Worm (Caenorhabditis elegans) whole organism, L4 larva: ENCODE measurements around the gene VF13D12L.3.

Experiments
- D1046.2 ChIP-seq: fragments of 200-800 bp; sonication (Bioruptor generic); IDR thresholded peaks from 2 replicates; pipeline ENCODE4 v1.3.6; 2022; ENCODE audit warnings: missing genetic modification characterization, missing compliant biosample characterization
- F26F4.8 ChIP-seq: fragments of 200-800 bp; sonication (Bioruptor generic); conservative IDR thresholded peaks from 2 replicates; pipeline ENCODE4 v1.3.6; 2022; ENCODE audit warnings: missing genetic modification characterization, missing compliant biosample characterization
- F37D6.2 ChIP-seq: sonication (generic microtip); optimal IDR thresholded peaks from 2 replicates; lab custom pipeline; 2016; ENCODE audit warnings: mild to moderate bottlenecking, missing genetic modification characterization, missing compliant biosample characterization
- T20F7.1 ChIP-seq: fragments of 200-800 bp; sonication (Bioruptor generic); optimal IDR thresholded peaks from 2 replicates; lab custom pipeline; 2018; ENCODE audit warnings: mild to moderate bottlenecking, missing genetic modification characterization, missing compliant biosample characterization
- T26A8.4 ChIP-seq: fragments of 200-800 bp; sonication (Bioruptor generic); IDR thresholded peaks from 2 replicates; pipeline ENCODE4 v1.3.6; 2022; ENCODE audit warnings: missing genetic modification characterization, missing compliant biosample characterization
- Y105C5A.15 ChIP-seq: fragments of 200-800 bp; sonication (Bioruptor generic); IDR thresholded peaks from 2 replicates; pipeline ENCODE4 v1.3.6; 2022; ENCODE audit warnings: missing genetic modification characterization, missing compliant biosample characterization
- Y75B8A.6 ChIP-seq: fragments of 200-800 bp; sonication (Bioruptor generic); IDR thresholded peaks from 2 replicates; pipeline ENCODE4 v1.3.6; 2022; ENCODE audit warnings: missing genetic modification reagents, missing genetic modification characterization, missing compliant biosample characterization
- ama-1 ChIP-seq: fragments of 150-350 bp; optimal IDR thresholded peaks from 2 replicates; lab custom pipeline; 2014; ENCODE audit warnings: inconsistent platforms, mixed read lengths
- ceh-20 ChIP-seq: fragments of 200-800 bp; sonication (Bioruptor generic); IDR thresholded peaks from 2 replicates; pipeline ENCODE4 v1.3.6; 2022; ENCODE audit warnings: missing genetic modification reagents, missing genetic modification characterization, missing compliant biosample characterization
- ceh-28 ChIP-seq: fragments of 150-350 bp; optimal IDR thresholded peaks from 2 replicates; lab custom pipeline; 2014; ENCODE audit warnings: missing biosample characterization, missing genetic modification reagents, missing genetic modification characterization
- ceh-62 ChIP-seq: sonication (generic microtip); optimal IDR thresholded peaks from 2 replicates; lab custom pipeline; 2017; ENCODE audit warnings: missing biosample characterization, missing genetic modification characterization
- ces-1 ChIP-seq: fragments of 150-350 bp; sonication (generic microtip); optimal IDR thresholded peaks from 4 replicates; lab custom pipeline; 2014; ENCODE audit warnings: missing biosample characterization, missing genetic modification reagents, missing genetic modification characterization
- cey-2 ChIP-seq: sonication (generic microtip); optimal IDR thresholded peaks from 3 replicates; lab custom pipeline; 2017; ENCODE audit warnings: missing genetic modification characterization, mild to moderate bottlenecking, missing compliant biosample characterization, antibody characterized with exemption, borderline replicate concordance; ENCODE audit not compliant: insufficient read depth
- daf-12 ChIP-seq: fragments of 150-350 bp; optimal IDR thresholded peaks from 2 replicates; lab custom pipeline; 2014; ENCODE audit warnings: missing biosample characterization, missing genetic modification reagents, missing genetic modification characterization
- dmd-6 ChIP-seq: fragments of 200-800 bp; sonication (Bioruptor generic); IDR thresholded peaks from 2 replicates; pipeline ENCODE4 v1.3.6; 2022; ENCODE audit warnings: missing genetic modification reagents, missing genetic modification characterization, missing compliant biosample characterization
- dmd-9 ChIP-seq: fragments of 200-800 bp; sonication (Bioruptor generic); IDR thresholded peaks from 2 replicates; pipeline ENCODE4 v1.3.6; 2022; ENCODE audit warnings: missing genetic modification reagents, missing genetic modification characterization, missing compliant biosample characterization
- duxl-1 ChIP-seq: sonication (generic microtip); optimal IDR thresholded peaks from 2 replicates; lab custom pipeline; 2016; ENCODE audit warnings: mild to moderate bottlenecking, missing genetic modification characterization, moderate library complexity, missing compliant biosample characterization; ENCODE audit not compliant: poor library complexity
- dve-1 ChIP-seq: sonication (generic microtip); optimal IDR thresholded peaks from 2 replicates; lab custom pipeline; 2017; ENCODE audit warnings: antibody characterized with exemption, mild to moderate bottlenecking, missing genetic modification characterization, missing compliant biosample characterization; ENCODE audit not compliant: insufficient read depth
- fkh-10 ChIP-seq: fragments of 150-350 bp; optimal IDR thresholded peaks from 2 replicates; lab custom pipeline; 2014; ENCODE audit warnings: missing biosample characterization, missing genetic modification reagents, missing genetic modification characterization
- fos-1 ChIP-seq: fragments of 150-350 bp; optimal IDR thresholded peaks from 2 replicates; lab custom pipeline; 2014; ENCODE audit warnings: missing biosample characterization, missing genetic modification characterization
- hlh-30 ChIP-seq: sonication (generic microtip); optimal IDR thresholded peaks from 2 replicates; lab custom pipeline; 2017; ENCODE audit warnings: antibody characterized with exemption, mild to moderate bottlenecking, missing genetic modification characterization, missing compliant biosample characterization; ENCODE audit not compliant: insufficient read depth
- jun-1 ChIP-seq: fragments of 150-350 bp; optimal IDR thresholded peaks from 2 replicates; lab custom pipeline; 2014; ENCODE audit warnings: missing biosample characterization, missing genetic modification reagents, missing genetic modification characterization
- lim-7 ChIP-seq: fragments of 200-800 bp; sonication (Bioruptor generic); IDR thresholded peaks from 2 replicates; pipeline ENCODE4 v1.3.6; 2022; ENCODE audit warnings: missing genetic modification characterization, missing compliant biosample characterization
- lin-15B ChIP-seq: fragments of 150-350 bp; sonication (generic microtip); optimal IDR thresholded peaks from 3 replicates; lab custom pipeline; 2014; ENCODE audit warnings: missing biosample characterization, missing genetic modification characterization
- lin-29 ChIP-seq: fragments of 200-800 bp; sonication (Bioruptor generic); IDR thresholded peaks from 2 replicates; pipeline ENCODE4 v1.3.6; 2022; ENCODE audit warnings: missing genetic modification reagents, missing genetic modification characterization, missing compliant biosample characterization
- lin-39 ChIP-seq: fragments of 150-350 bp; optimal IDR thresholded peaks from 2 replicates; lab custom pipeline; 2014; ENCODE audit warnings: missing biosample characterization, missing genetic modification reagents, missing genetic modification characterization
- lsy-2 ChIP-seq, 2 experiments: fragments of 150-350 bp in 1 of 2; sonication (generic microtip) in 1 of 2; optimal IDR thresholded peaks; 2 replicates each; lab custom pipeline; 2014 to 2017; ENCODE audit warnings: missing biosample characterization in 2 of 2, missing genetic modification characterization in 2 of 2
- madf-5 ChIP-seq, 2 experiments: fragments of 200-800 bp; sonication (Bioruptor generic); IDR thresholded peaks; 2 replicates each; pipeline ENCODE4 v1.3.6; 2022; ENCODE audit warnings: missing compliant biosample characterization in 2 of 2, missing genetic modification characterization in 2 of 2
- mep-1 ChIP-seq: fragments of 150-350 bp; sonication (generic microtip); optimal IDR thresholded peaks from 3 replicates; lab custom pipeline; 2014; ENCODE audit warnings: missing biosample characterization, missing genetic modification characterization
- mes-2 ChIP-seq: sonication (generic microtip); optimal IDR thresholded peaks from 2 replicates; lab custom pipeline; 2016; ENCODE audit warnings: missing genotype, mild to moderate bottlenecking, missing genetic modification characterization, missing compliant biosample characterization; ENCODE audit not compliant: poor library complexity, severe bottlenecking
- mxl-2 ChIP-seq: fragments of 200-800 bp; sonication (Bioruptor generic); conservative IDR thresholded peaks from 2 replicates; pipeline ENCODE4 v1.3.6; 2022; ENCODE audit warnings: missing genetic modification reagents, missing genetic modification characterization, missing compliant biosample characterization
- mxl-3 ChIP-seq: fragments of 200-800 bp; sonication (Bioruptor generic); optimal IDR thresholded peaks from 2 replicates; lab custom pipeline; 2018; ENCODE audit warnings: mild to moderate bottlenecking, missing genetic modification characterization, missing compliant biosample characterization
- nhr-10 ChIP-seq: fragments of 150-350 bp; optimal IDR thresholded peaks from 2 replicates; lab custom pipeline; 2014; ENCODE audit warnings: missing biosample characterization, missing genetic modification characterization
- nhr-42 ChIP-seq: fragments of 200-800 bp; sonication (Bioruptor generic); IDR thresholded peaks from 2 replicates; pipeline ENCODE4 v1.3.6; 2022; ENCODE audit warnings: missing genetic modification characterization, missing compliant biosample characterization
- nhr-6 ChIP-seq: fragments of 150-350 bp; optimal IDR thresholded peaks from 2 replicates; lab custom pipeline; 2014; ENCODE audit warnings: missing biosample characterization, missing genetic modification characterization
- nhr-76 ChIP-seq: fragments of 150-350 bp; optimal IDR thresholded peaks from 2 replicates; lab custom pipeline; 2014; ENCODE audit warnings: missing biosample characterization, missing genetic modification characterization
- pha-4 ChIP-seq, 2 experiments: fragments of 150-350 bp in 1 of 2; fragments of 200-800 bp in 1 of 2; sonication (Bioruptor generic) in 1 of 2; IDR thresholded peaks in 1 of 2; optimal IDR thresholded peaks in 1 of 2; 2 replicates each; pipeline versions ENCODE4 v1.3.6 to Lab custom; 2014 to 2022; ENCODE audit warnings: missing genetic modification characterization in 2 of 2, missing genetic modification reagents in 2 of 2, missing biosample characterization in 1 of 2, missing compliant biosample characterization in 1 of 2
- php-3 ChIP-seq: fragments of 200-800 bp; sonication (Bioruptor generic); IDR thresholded peaks from 2 replicates; pipeline ENCODE4 v1.3.6; 2022; ENCODE audit warnings: missing genetic modification reagents, missing genetic modification characterization, missing compliant biosample characterization
- rbr-2 ChIP-seq: sonication (generic microtip); optimal IDR thresholded peaks from 2 replicates; lab custom pipeline; 2016; ENCODE audit warnings: missing genotype, missing genetic modification characterization, missing compliant biosample characterization
- sdz-12 ChIP-seq: fragments of 200-800 bp; sonication (Bioruptor generic); optimal IDR thresholded peaks from 2 replicates; lab custom pipeline; 2018; ENCODE audit warnings: mild to moderate bottlenecking, missing genetic modification characterization, missing compliant biosample characterization
- set-16 ChIP-seq: fragments of 200-800 bp; sonication (Bioruptor generic); IDR thresholded peaks from 2 replicates; pipeline ENCODE4 v1.3.6; 2022; ENCODE audit warnings: missing genetic modification reagents, missing genetic modification characterization, missing compliant biosample characterization
- skn-1 ChIP-seq: fragments of 150-350 bp; optimal IDR thresholded peaks from 2 replicates; lab custom pipeline; 2014; ENCODE audit warnings: missing biosample characterization, missing genetic modification characterization
- spr-3 ChIP-seq: fragments of 200-800 bp; sonication (Bioruptor generic); optimal IDR thresholded peaks from 2 replicates; lab custom pipeline; 2018; ENCODE audit warnings: mild to moderate bottlenecking, missing genetic modification characterization, missing compliant biosample characterization
- unc-62 ChIP-seq, 3 experiments: fragments of 150-350 bp in 1 of 3; sonication (generic microtip); optimal IDR thresholded peaks in 2 of 3; peaks in 1 of 3; 1 replicate in 1 of 3; 2 replicates in 2 of 3; lab custom pipeline; 2014 to 2017; ENCODE audit warnings: missing biosample characterization in 3 of 3, missing genetic modification characterization in 3 of 3, missing genetic modification reagents in 3 of 3, missing genotype in 1 of 3
- zag-1 ChIP-seq: fragments of 150-350 bp; optimal IDR thresholded peaks from 2 replicates; lab custom pipeline; 2014; ENCODE audit warnings: missing biosample characterization, missing genetic modification characterization

VF13D12L.3 gene

DNA sequence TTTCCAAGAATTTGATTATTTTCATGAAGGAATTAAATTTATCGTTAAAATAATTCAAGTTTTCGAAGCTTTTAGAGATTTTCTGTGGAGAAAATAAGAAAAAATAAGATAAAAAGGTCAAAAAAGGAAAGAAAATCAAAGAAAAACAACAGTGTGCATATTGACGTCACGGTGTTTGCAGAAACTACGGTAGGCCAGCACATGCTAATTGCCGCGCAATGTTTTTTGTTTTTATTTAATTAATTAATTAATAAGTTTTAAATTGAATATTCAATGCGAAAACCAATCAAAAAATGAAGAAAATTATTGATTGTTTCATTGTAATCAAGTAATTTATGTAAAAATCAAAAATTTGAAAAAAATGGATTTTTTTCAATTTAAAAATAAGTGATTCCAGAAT lies 42.1 kb downstream of the VF13D12L.3 start (continued):
- TF ChIP-seq fos-1 (tag; lab: Kevin White, UChicago) = no peak
- TF ChIP-seq zag-1 = no peak
- TF ChIP-seq mes-2 (tag; lab: Kevin White, UChicago) = peak; percentile 15

- no peak for TF ChIP-seq lin-39 (tag; lab: Kevin White, UChicago)
- no peak for TF ChIP-seq sdz-12 (GFP tag; lab: Kevin White, UChicago)
- TF ChIP-seq ceh-20 (GFP tag; lab: Robert Waterston, UW) = no peak
- TF ChIP-seq ama-1 = no peak
- TF ChIP-seq zag-1 = no peak
- no peak for TF ChIP-seq lin-15B (tag; lab: Kevin White, UChicago)
- TF ChIP-seq daf-12 (tag; lab: Kevin White, UChicago) = no peak
- TF ChIP-seq rbr-2 (tag; lab: Kevin White, UChicago) = no peak
- no peak for TF ChIP-seq ceh-62 (tag; lab: Kevin White, UChicago)
- TF ChIP-seq mxl-3 (GFP tag; lab: Kevin White, UChicago) = no peak
- no peak for TF ChIP-seq nhr-76 (tag; lab: Kevin White, UChicago)
- TF ChIP-seq hlh-30 (tag; lab: Kevin White, UChicago) = no peak
- TF ChIP-seq skn-1 (tag; lab: Kevin White, UChicago) = no peak
- no peak for TF ChIP-seq lim-7 (GFP tag; lab: Robert Waterston, UW)
- TF ChIP-seq unc-62 (GFP tag; optimal IDR thresholded peaks at IDR 0.05 in 1 of 2; lab: Kevin White, UChicago) = no peak
- no peak for TF ChIP-seq unc-62 (tag; optimal IDR thresholded peaks at IDR 0.05; lab: Kevin White, UChicago)
- peak; percentile 2 for TF ChIP-seq ceh-28 (tag; lab: Kevin White, UChicago)
- TF ChIP-seq madf-5 (GFP tag; IDR thresholded peaks at IDR 0.05; lab: Robert Waterston, UW) = no peak
- no peak for TF ChIP-seq F37D6.2 (tag; lab: Kevin White, UChicago)
- TF ChIP-seq Y75B8A.6 (GFP tag; lab: Robert Waterston, UW) = no peak
- 0 out of 2 replicates have a peak, but pooled peaks have one; percentile 23 for TF ChIP-seq pha-4 (GFP tag; IDR thresholded peaks at IDR 0.05; lab: Robert Waterston, UW)
- no peak for TF ChIP-seq pha-4 (tag; optimal IDR thresholded peaks at IDR 0.05; lab: Kevin White, UChicago)
- no peak for TF ChIP-seq T20F7.1 (GFP tag; lab: Kevin White, UChicago)
- no peak for TF ChIP-seq fkh-10
- no peak for TF ChIP-seq lin-29 (GFP tag; lab: Robert Waterston, UW)
- TF ChIP-seq lsy-2 (tag; optimal IDR thresholded peaks at IDR 0.05; lab: Kevin White, UChicago) = no peak
- TF ChIP-seq php-3 (GFP tag; lab: Robert Waterston, UW) = no peak
- TF ChIP-seq Y105C5A.15 (GFP tag; lab: Robert Waterston, UW) = no peak
- no peak for TF ChIP-seq nhr-6 (tag; lab: Kevin White, UChicago)
- TF ChIP-seq T26A8.4 (GFP tag; lab: Robert Waterston, UW) = no peak
- TF ChIP-seq cey-2 = no peak
- peak; percentile 22 for TF ChIP-seq dve-1
- peak; percentile 20 for TF ChIP-seq mep-1 (tag; lab: Kevin White, UChicago)
Measured at ce11 chrII:11748494-11748893, 42.7 kb downstream of the VF13D12L.3 start, which contains the start of the genes F44E5.17 and gpb-1. Gene F44E5.17, minus strand, starts transcription at chrII:11748594. Gene gpb-1, minus strand, starts transcription at chrII:11748611.

- TF ChIP-seq D1046.2 = no peak
- TF ChIP-seq nhr-10 (tag; lab: Kevin White, UChicago) = peak; percentile 2
- peak; percentile 70 for TF ChIP-seq jun-1
- no peak for TF ChIP-seq dmd-9
- TF ChIP-seq T20F7.1 (GFP tag; lab: Kevin White, UChicago) = peak; percentile 82
- peak; percentile 49; the same call in 1 of the 2 replicates for TF ChIP-seq nhr-42
- peak; percentile 100 for TF ChIP-seq set-16
- no peak for TF ChIP-seq mxl-2 (GFP tag; lab: Robert Waterston, UW)
- TF ChIP-seq spr-3 = peak; percentile 79
- TF ChIP-seq php-3 (GFP tag; lab: Robert Waterston, UW) = 0 out of 2 replicates have a peak, but pooled peaks have one; percentile 27
- peak; percentile 62 for TF ChIP-seq dmd-6
- TF ChIP-seq zag-1 = peak; percentile 60
- TF ChIP-seq Y75B8A.6 (GFP tag; lab: Robert Waterston, UW) = no peak
- TF ChIP-seq rbr-2 (tag; lab: Kevin White, UChicago) = peak; percentile 92
- TF ChIP-seq ces-1 (GFP tag; lab: Kevin White, UChicago) = no peak
- no peak for TF ChIP-seq duxl-1 (tag; lab: Kevin White, UChicago)
- TF ChIP-seq lim-7 (GFP tag; lab: Robert Waterston, UW) = no peak
- no peak for TF ChIP-seq skn-1 (tag; lab: Kevin White, UChicago)
- TF ChIP-seq F26F4.8 (GFP tag; lab: Robert Waterston, UW) = no peak
- peak; percentile 90 for TF ChIP-seq mep-1 (tag; lab: Kevin White, UChicago)
- TF ChIP-seq F37D6.2 (tag; lab: Kevin White, UChicago) = peak; percentile 92
Measured at ce11 chrII:11749490-11750172, 43.8 kb downstream of the VF13D12L.3 start.
